Worm (Caenorhabditis elegans) whole organism, L1 larva: Measurements from ENCODE around the gene vha-13.

ENCODE experiments used
- ama-1 ChIP-seq: fragments of 150-350 bp; optimal IDR thresholded peaks from 2 replicates; lab custom pipeline; 2014
- blmp-1 ChIP-seq: fragments of 150-350 bp; optimal IDR thresholded peaks from 2 replicates; lab custom pipeline; 2014; ENCODE audit warnings: missing biosample characterization, missing genetic modification characterization
- ceh-82 ChIP-seq, 3 experiments: fragments of 150-350 bp in 1 of 3; sonication (generic microtip) in 2 of 3; optimal IDR thresholded peaks; 2 replicates each; lab custom pipeline; 2014 to 2017; ENCODE audit warnings: missing biosample characterization in 3 of 3, missing genetic modification characterization in 3 of 3
- ceh-90 ChIP-seq: sonication (generic microtip); optimal IDR thresholded peaks from 2 replicates; lab custom pipeline; 2016; ENCODE audit warnings: missing genetic modification characterization, missing compliant biosample characterization
- dpl-1 ChIP-seq, 3 experiments: fragments of 150-350 bp in 2 of 3; sonication (generic microtip) in 1 of 3; optimal IDR thresholded peaks; 2 replicates each; lab custom pipeline; 2014 to 2017; ENCODE audit warnings: missing biosample characterization in 3 of 3, missing genetic modification characterization in 3 of 3, missing genetic modification reagents in 3 of 3
- nhr-76 ChIP-seq: sonication (generic microtip); optimal IDR thresholded peaks from 2 replicates; lab custom pipeline; 2017; ENCODE audit warnings: missing biosample characterization, missing genetic modification characterization
- nhr-90 ChIP-seq: sonication (generic microtip); optimal IDR thresholded peaks from 2 replicates; lab custom pipeline; 2016; ENCODE audit warnings: mild to moderate bottlenecking, missing genetic modification characterization, missing compliant biosample characterization; ENCODE audit not compliant: poor library complexity
- unc-62 ChIP-seq: fragments of 150-350 bp; optimal IDR thresholded peaks from 2 replicates; lab custom pipeline; 2014; ENCODE audit warnings: missing biosample characterization, missing genetic modification reagents, missing genetic modification characterization

DNA sequence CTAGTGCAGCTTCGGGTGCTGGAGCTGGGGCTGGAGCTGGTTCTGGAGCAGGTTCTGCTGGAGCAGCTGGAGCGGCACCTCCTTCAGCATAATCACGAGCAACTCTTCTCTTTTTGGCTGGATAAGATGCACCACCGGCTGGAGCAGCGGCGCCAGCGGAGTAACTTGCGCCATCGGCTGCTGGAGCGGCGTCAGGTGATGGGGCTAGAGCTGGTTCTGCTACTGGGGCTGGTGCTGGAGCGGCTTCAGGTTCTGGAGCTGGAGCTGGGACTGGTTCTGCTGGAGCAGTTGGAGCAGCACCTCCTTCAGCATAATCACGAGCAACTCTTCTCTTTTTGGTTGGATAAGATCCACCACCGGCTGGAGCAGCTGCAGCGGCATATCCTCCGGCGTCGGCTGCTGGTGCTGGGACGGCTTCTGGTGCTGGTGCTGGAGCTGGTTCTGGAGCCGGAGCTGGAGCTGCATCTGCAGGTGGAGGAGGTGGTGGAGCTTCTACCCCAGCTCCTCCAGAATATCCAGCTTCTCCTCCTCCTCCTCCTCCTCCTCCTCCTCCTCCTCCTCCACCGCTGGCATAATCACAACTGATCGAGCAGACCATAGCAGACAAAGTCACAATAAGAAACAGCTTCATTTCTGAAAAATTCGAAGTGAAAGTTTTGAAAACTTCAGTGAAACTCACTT, 32.3 kb upstream of the vha-13 start, which contains the start of gene F47B8.13:
- TF ChIP-seq dpl-1 (GFP tag; optimal IDR thresholded peaks at IDR 0.05; lab: Kevin White, UChicago) (no peak), nhr-90 (tag; lab: Kevin White, UChicago) (no peak), ama-1 (no peak), ceh-82 (tag; optimal IDR thresholded peaks at IDR 0.05; lab: Kevin White, UChicago) (no peak), blmp-1 (tag; lab: Kevin White, UChicago) (no peak), ceh-90 (tag; lab: Kevin White, UChicago) (no peak), unc-62 (GFP tag; lab: Kevin White, UChicago) (no peak), nhr-76 (tag; lab: Kevin White, UChicago) (no peak)
